Worm (Caenorhabditis elegans) whole organism, L2 larva: ENCODE results near the gene B0024.13.

Source experiments
- blmp-1 ChIP-seq: sonication (generic microtip); optimal IDR thresholded peaks from 2 replicates; lab custom pipeline; 2017; ENCODE audit warnings: missing genetic modification characterization, mild to moderate bottlenecking, missing compliant biosample characterization, antibody characterized with exemption, moderate library complexity; ENCODE audit not compliant: insufficient read depth
- nhr-12 ChIP-seq: fragments of 150-350 bp; optimal IDR thresholded peaks from 2 replicates; lab custom pipeline; 2014; ENCODE audit warnings: missing biosample characterization, missing genetic modification characterization
- unc-62 ChIP-seq: fragments of 150-350 bp; optimal IDR thresholded peaks from 2 replicates; lab custom pipeline; 2014; ENCODE audit warnings: missing biosample characterization, missing genetic modification reagents, missing genetic modification characterization

- no peak for TF ChIP-seq nhr-12
- TF ChIP-seq blmp-1 (tag; lab: Kevin White, UChicago): no peak
- no peak for TF ChIP-seq unc-62 (GFP tag; lab: Kevin White, UChicago)
Measured at ce11 chrV:10363834-10364233, 43.3 kb downstream of the B0024.13 start.
